Worm (Caenorhabditis elegans): ENCODE results near the gene T13G4.1.

DNA sequence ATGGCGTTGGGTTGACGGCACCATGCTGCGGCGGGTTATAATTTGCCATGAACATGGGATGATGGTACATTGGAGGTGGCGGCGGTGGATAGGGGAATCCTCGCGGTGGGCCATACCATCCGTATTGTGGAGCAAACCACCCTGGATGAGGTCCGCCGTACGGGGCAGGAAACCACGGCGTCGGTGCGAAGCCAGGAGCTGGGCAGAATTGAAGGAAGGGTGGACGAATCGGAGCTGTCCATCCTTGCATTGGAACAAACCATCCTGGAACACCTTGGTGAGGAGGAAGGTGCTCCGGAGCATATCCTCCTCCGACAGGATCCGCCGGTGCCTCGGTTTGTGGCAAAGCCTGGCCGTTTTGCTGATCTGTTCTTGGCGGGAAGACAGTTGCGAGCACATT is 9.7 kb downstream of the T13G4.1 start:
- TF ChIP-seq aly-1 (tag; optimal IDR thresholded peaks at IDR 0.05) (no peak), F13C5.2 (tag; optimal IDR thresholded peaks at IDR 0.05) (no peak), flt-1 (GFP tag; IDR thresholded peaks at IDR 0.05) (no peak), ama-1 (optimal IDR thresholded peaks at IDR 0.05) (no peak), hmbx-1 (tag; optimal IDR thresholded peaks at IDR 0.05) (no peak), ceh-13 (GFP tag; optimal IDR thresholded peaks at IDR 0.05) (no peak), tbx-37 (GFP tag; conservative IDR thresholded peaks at IDR 0.05) (no peak), hnd-1 (tag; optimal IDR thresholded peaks at IDR 0.05) (no peak), tra-4 (tag; optimal IDR thresholded peaks at IDR 0.05) (no peak), ceh-36 (tag; optimal IDR thresholded peaks at IDR 0.05) (no peak), pes-1 (GFP tag; IDR thresholded peaks at IDR 0.05) (no peak), hmg-4 (GFP tag; optimal IDR thresholded peaks at IDR 0.05) (no peak)

All from whole organism, early embryonic.